Worm (Caenorhabditis elegans) whole organism, L4 larva: Measurements from ENCODE around the gene fbxa-211.

Experiments used
- ces-1 ChIP-seq: fragments of 150-350 bp; sonication (generic microtip); optimal IDR thresholded peaks from 4 replicates; lab custom pipeline; 2014; ENCODE audit warnings: missing biosample characterization, missing genetic modification reagents, missing genetic modification characterization
- ctbp-1 ChIP-seq: fragments of 200-800 bp; sonication (Bioruptor generic); IDR thresholded peaks from 2 replicates; pipeline ENCODE4 v1.3.6; 2022; ENCODE audit warnings: missing genetic modification reagents, missing genetic modification characterization, missing compliant biosample characterization
- zag-1 ChIP-seq: fragments of 150-350 bp; optimal IDR thresholded peaks from 2 replicates; lab custom pipeline; 2014; ENCODE audit warnings: missing biosample characterization, missing genetic modification characterization

DNA sequence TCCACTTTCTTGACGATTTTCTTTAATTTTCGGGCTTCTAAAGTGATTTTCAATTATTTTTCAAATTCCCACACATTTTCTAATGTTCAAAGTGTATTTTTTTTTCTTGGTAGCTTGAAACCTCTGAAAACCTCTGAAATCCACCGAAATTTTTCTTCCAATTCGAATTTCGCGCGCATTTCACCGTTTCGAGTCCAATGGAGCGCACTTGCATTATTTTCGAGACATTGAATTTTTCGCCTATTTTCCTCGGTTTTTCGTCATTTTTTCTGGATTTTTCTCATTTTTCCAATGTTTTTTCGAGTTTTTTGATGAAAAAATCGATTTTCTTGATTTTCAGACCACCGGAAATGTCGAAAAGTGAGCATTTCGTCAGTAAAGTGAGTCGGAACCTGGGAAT, 40.5 kb upstream of the fbxa-211 start, which contains the start of gene slr-2:
- no peak for TF ChIP-seq zag-1 (tag; lab: Kevin White, UChicago)
- no peak for TF ChIP-seq ctbp-1 (GFP tag; lab: Robert Waterston, UW)
- TF ChIP-seq ces-1 (GFP tag; lab: Kevin White, UChicago), result no peak
